Worm (Caenorhabditis elegans) whole organism, early embryonic: ENCODE results near the gene F28H7.3.

Source experiments
- F13C5.2 ChIP-seq: sonication (generic microtip); optimal IDR thresholded peaks from 2 replicates; lab custom pipeline; 2017; ENCODE audit warnings: mild to moderate bottlenecking, missing genetic modification characterization, inconsistent platforms, missing compliant biosample characterization
- ama-1 ChIP-seq: fragments of 150-350 bp; optimal IDR thresholded peaks from 2 replicates; lab custom pipeline; 2014
- hnd-1 ChIP-seq: sonication (generic microtip); optimal IDR thresholded peaks from 2 replicates; lab custom pipeline; 2016; ENCODE audit warnings: missing genetic modification characterization, missing compliant biosample characterization
- pes-1 ChIP-seq: fragments of 200-800 bp; sonication (Bioruptor generic); IDR thresholded peaks from 2 replicates; pipeline ENCODE4 v1.3.6; 2022; ENCODE audit warnings: missing genetic modification reagents, missing genetic modification characterization, missing compliant biosample characterization
- tbx-11 ChIP-seq: fragments of 200-800 bp; sonication (Bioruptor generic); IDR thresholded peaks from 2 replicates; pipeline ENCODE4 v1.3.6; 2022; ENCODE audit warnings: missing genetic modification characterization, missing compliant biosample characterization
- tbx-37 ChIP-seq: fragments of 200-800 bp; sonication (Bioruptor generic); conservative IDR thresholded peaks from 2 replicates; pipeline ENCODE4 v1.3.6; 2022; ENCODE audit warnings: missing genetic modification reagents, missing genetic modification characterization, missing compliant biosample characterization
- tra-4 ChIP-seq: sonication (generic microtip); optimal IDR thresholded peaks from 2 replicates; lab custom pipeline; 2017; ENCODE audit warnings: missing genetic modification characterization, missing compliant biosample characterization

- TF ChIP-seq hnd-1 (tag; lab: Kevin White, UChicago) (no peak), tbx-37 (GFP tag; lab: Robert Waterston, UW) (no peak), F13C5.2 (tag; lab: Kevin White, UChicago) (no peak), ama-1 (lab: Kevin White, UChicago) (no peak), tra-4 (tag; lab: Kevin White, UChicago) (no peak), tbx-11 (no peak), pes-1 (GFP tag; lab: Robert Waterston, UW) (no peak)
These were observed 28.0 kb downstream of the F28H7.3 start for ce11 chrV:10722595-10722994.
